Worm (Caenorhabditis elegans): ENCODE results near the gene pals-26.

ce11 chrIII:4370585-4370984 lies 4.4 kb upstream of the pals-26 start, which contains the start of gene ckb-3:
- no peak for TF ChIP-seq nhr-12 (tag; optimal IDR thresholded peaks at IDR 0.05)
- no peak for TF ChIP-seq mep-1 (tag; optimal IDR thresholded peaks at IDR 0.05)
- TF ChIP-seq sem-2 (GFP tag; optimal IDR thresholded peaks at IDR 0.05), result no peak
- TF ChIP-seq lin-13 (tag; optimal IDR thresholded peaks at IDR 0.05), result no peak
- no peak for TF ChIP-seq ces-1 (GFP tag; optimal IDR thresholded peaks at IDR 0.05)

Data from whole organism, mixed stage, embryonic.